Fruit fly (Drosophila melanogaster) whole organism, embryonic: ENCODE data around the gene mag.

ENCODE experiments used
- Asciz ChIP-seq: fragments of 200-800 bp; sonication (Bioruptor generic); optimal IDR thresholded peaks from 2 replicates; lab custom pipeline; 2017; ENCODE audit warnings: missing biosample characterization, mild to moderate bottlenecking, missing genetic modification characterization, missing genetic modification reagents
- B-H2 ChIP-seq: fragments of 200-800 bp; sonication (Bioruptor generic); optimal IDR thresholded peaks from 2 replicates; lab custom pipeline; 2018; ENCODE audit warnings: missing biosample characterization, mild to moderate bottlenecking, missing genetic modification characterization
- CG10147 ChIP-seq: fragments of 200-800 bp; sonication (Bioruptor generic); optimal IDR thresholded peaks from 2 replicates; lab custom pipeline; 2019; ENCODE audit warnings: missing biosample characterization, mild to moderate bottlenecking, missing genetic modification characterization, moderate library complexity
- CG1024 ChIP-seq: fragments of 200-800 bp; sonication (Bioruptor generic); IDR thresholded peaks from 2 replicates; pipeline ENCODE4 v1.3.6; 2022; ENCODE audit warnings: missing biosample characterization, missing genetic modification characterization
- CG11696 ChIP-seq: fragments of 200-800 bp; sonication (Bioruptor generic); IDR thresholded peaks from 2 replicates; pipeline ENCODE4 v1.3.6; 2022; ENCODE audit warnings: missing biosample characterization, missing genetic modification characterization
- CG12299 ChIP-seq: fragments of 200-800 bp; sonication (Bioruptor generic); optimal IDR thresholded peaks from 2 replicates; lab custom pipeline; 2018; ENCODE audit warnings: missing biosample characterization, mild to moderate bottlenecking, missing genetic modification characterization
- CG12391 ChIP-seq: fragments of 200-800 bp; sonication (Bioruptor generic); optimal IDR thresholded peaks from 3 replicates; lab custom pipeline; 2018; ENCODE audit warnings: missing biosample characterization, mild to moderate bottlenecking, missing genetic modification characterization, moderate library complexity
- CG12659 ChIP-seq: fragments of 200-800 bp; sonication (Bioruptor generic); optimal IDR thresholded peaks from 3 replicates; lab custom pipeline; 2017; ENCODE audit warnings: mild to moderate bottlenecking, missing biosample characterization, missing genetic modification reagents, missing genetic modification characterization
- CG13123 ChIP-seq: fragments of 200-800 bp; sonication (Bioruptor generic); optimal IDR thresholded peaks from 2 replicates; lab custom pipeline; 2016; ENCODE audit warnings: missing biosample characterization, missing genetic modification characterization
- CG13296 ChIP-seq: fragments of 200-800 bp; sonication (Bioruptor generic); optimal IDR thresholded peaks from 3 replicates; lab custom pipeline; 2018; ENCODE audit warnings: missing biosample characterization, mild to moderate bottlenecking, missing genetic modification characterization
- CG15601 ChIP-seq: fragments of 200-800 bp; sonication (Bioruptor generic); optimal IDR thresholded peaks from 3 replicates; lab custom pipeline; 2019; ENCODE audit warnings: missing biosample characterization, mild to moderate bottlenecking, missing genetic modification characterization, moderate library complexity
- CG17385 ChIP-seq: fragments of 200-800 bp; sonication (Bioruptor generic); optimal IDR thresholded peaks from 3 replicates; lab custom pipeline; 2018; ENCODE audit warnings: missing biosample characterization, mild to moderate bottlenecking, missing genetic modification characterization
- CG17568 ChIP-seq: fragments of 200-800 bp; sonication (Bioruptor generic); optimal IDR thresholded peaks from 2 replicates; lab custom pipeline; 2018; ENCODE audit warnings: missing biosample characterization, mild to moderate bottlenecking, missing genetic modification characterization, moderate library complexity
- CG17612 ChIP-seq: fragments of 200-800 bp; sonication (Bioruptor generic); IDR thresholded peaks from 2 replicates; pipeline ENCODE4 v1.3.6; 2022; ENCODE audit warnings: missing biosample characterization, missing genetic modification characterization
- CG3847 ChIP-seq: fragments of 200-800 bp; sonication (Bioruptor generic); IDR thresholded peaks from 2 replicates; pipeline ENCODE4 v1.3.6; 2022; ENCODE audit warnings: missing biosample characterization, missing genetic modification characterization
- CG3995 ChIP-seq: fragments of 200-800 bp; sonication (Bioruptor generic); optimal IDR thresholded peaks from 3 replicates; lab custom pipeline; 2016; ENCODE audit warnings: missing biosample characterization, missing genetic modification characterization
- CG4328 ChIP-seq: fragments of 200-800 bp; sonication (Bioruptor generic); optimal IDR thresholded peaks from 3 replicates; lab custom pipeline; 2017; ENCODE audit warnings: missing biosample characterization, missing genetic modification reagents, missing genetic modification characterization
- CG4617 ChIP-seq: fragments of 200-800 bp; sonication (Bioruptor generic); optimal IDR thresholded peaks from 3 replicates; lab custom pipeline; 2016; ENCODE audit warnings: missing biosample characterization, missing genetic modification characterization, borderline replicate concordance
- CG6854 ChIP-seq: fragments of 200-800 bp; sonication (Bioruptor generic); optimal IDR thresholded peaks from 3 replicates; lab custom pipeline; 2017; ENCODE audit warnings: missing biosample characterization, mild to moderate bottlenecking, missing genetic modification characterization
- CG8290 ChIP-seq, 3 experiments: fragments of 200-800 bp; sonication (Bioruptor generic); optimal IDR thresholded peaks; 2 replicates each; lab custom pipeline; 2016 to 2019; ENCODE audit warnings: missing biosample characterization in 3 of 3, missing genetic modification characterization in 3 of 3, mild to moderate bottlenecking in 2 of 3, moderate library complexity in 1 of 3
- CTCF ChIP-seq: fragments of 200-800 bp; sonication (Bioruptor generic); optimal IDR thresholded peaks from 2 replicates; lab custom pipeline; 2017; ENCODE audit warnings: missing biosample characterization, mild to moderate bottlenecking, missing genetic modification characterization, moderate library complexity
- Dad ChIP-seq: fragments of 200-800 bp; sonication (Bioruptor generic); optimal IDR thresholded peaks from 3 replicates; lab custom pipeline; 2016; ENCODE audit warnings: missing biosample characterization, missing genetic modification characterization
- Dfd ChIP-seq, 2 experiments: fragments of >200 bp; optimal IDR thresholded peaks; 2 replicates each; lab custom pipeline; 2017; ENCODE audit warnings: missing biosample characterization in 2 of 2, missing genetic modification characterization in 2 of 2
- E2f1 ChIP-seq: fragments of 200-800 bp; sonication (Bioruptor generic); IDR thresholded peaks from 2 replicates; pipeline ENCODE4 v1.3.6; 2022; ENCODE audit warnings: missing biosample characterization, missing genetic modification characterization
- Eip74EF ChIP-seq, 2 experiments: fragments of 200-800 bp in 1 of 2; fragments of >200 bp in 1 of 2; sonication (Bioruptor generic) in 1 of 2; optimal IDR thresholded peaks; 2 replicates each; lab custom pipeline; 2017 to 2019; ENCODE audit warnings: missing biosample characterization in 2 of 2, missing genetic modification characterization in 2 of 2, mild to moderate bottlenecking in 1 of 2, moderate library complexity in 1 of 2
- Gsc ChIP-seq: fragments of 200-800 bp; sonication (Bioruptor generic); IDR thresholded peaks from 2 replicates; pipeline ENCODE4 v1.3.6; 2022; ENCODE audit warnings: missing biosample characterization, missing genetic modification characterization
- Hr78 ChIP-seq, 2 experiments: fragments of 200-800 bp in 1 of 2; fragments of >200 bp in 1 of 2; sonication (Bioruptor generic) in 1 of 2; optimal IDR thresholded peaks; 2 replicates each; lab custom pipeline; 2017 to 2019; ENCODE audit warnings: missing biosample characterization in 2 of 2, missing genetic modification characterization in 2 of 2, mild to moderate bottlenecking in 1 of 2, moderate library complexity in 1 of 2
- Med ChIP-seq: fragments of 200-800 bp; sonication (Bioruptor generic); peaks from one replicate; lab custom pipeline; 2016; ENCODE audit warnings: missing biosample characterization, missing genetic modification characterization, mild to moderate bottlenecking, inconsistent platforms, moderate library complexity
- Meics ChIP-seq: fragments of 200-800 bp; sonication (Bioruptor generic); optimal IDR thresholded peaks from 2 replicates; lab custom pipeline; 2017; ENCODE audit warnings: missing biosample characterization, mild to moderate bottlenecking, missing genetic modification characterization
- NFAT ChIP-seq: fragments of 200-800 bp; sonication (Bioruptor generic); IDR thresholded peaks from 2 replicates; pipeline ENCODE4 v1.3.6; 2022; ENCODE audit warnings: missing biosample characterization, missing genetic modification characterization
- PHDP ChIP-seq: fragments of 200-800 bp; sonication (Bioruptor generic); optimal IDR thresholded peaks from 3 replicates; lab custom pipeline; 2018; ENCODE audit warnings: missing biosample characterization, mild to moderate bottlenecking, missing genetic modification characterization, moderate library complexity
- Six4 ChIP-seq: fragments of 200-800 bp; sonication (Bioruptor generic); optimal IDR thresholded peaks from 2 replicates; lab custom pipeline; 2016; ENCODE audit warnings: missing biosample characterization, missing genetic modification characterization
- Sox100B ChIP-seq: fragments of 200-800 bp; sonication (Bioruptor generic); optimal IDR thresholded peaks from 3 replicates; lab custom pipeline; 2018; ENCODE audit warnings: missing biosample characterization, mild to moderate bottlenecking, missing genetic modification characterization
- Vsx1 ChIP-seq: fragments of 200-800 bp; sonication (Bioruptor generic); optimal IDR thresholded peaks from 2 replicates; lab custom pipeline; 2017; ENCODE audit warnings: missing biosample characterization, mild to moderate bottlenecking, missing genetic modification characterization, missing genetic modification reagents
- ci ChIP-seq: fragments of 200-800 bp; sonication (Bioruptor generic); IDR thresholded peaks from 3 replicates; pipeline ENCODE4 v1.3.6; 2022; ENCODE audit warnings: missing biosample characterization, missing genetic modification characterization
- ewg ChIP-seq: fragments of 200-800 bp; sonication (Bioruptor generic); optimal IDR thresholded peaks from 3 replicates; lab custom pipeline; 2017; ENCODE audit warnings: mild to moderate bottlenecking, missing biosample characterization, missing genetic modification reagents, missing genetic modification characterization
- fd3F ChIP-seq: fragments of 200-800 bp; sonication (Bioruptor generic); optimal IDR thresholded peaks from 2 replicates; lab custom pipeline; 2018; ENCODE audit warnings: missing biosample characterization, mild to moderate bottlenecking, missing genetic modification characterization, moderate library complexity
- gsb-n ChIP-seq: fragments of 200-800 bp; sonication (Bioruptor generic); optimal IDR thresholded peaks from 3 replicates; lab custom pipeline; 2018; ENCODE audit warnings: missing biosample characterization, mild to moderate bottlenecking, missing genetic modification characterization
- hbn ChIP-seq: fragments of 200-800 bp; sonication (Bioruptor generic); IDR thresholded peaks from 2 replicates; pipeline ENCODE4 v1.3.6; 2022; ENCODE audit warnings: missing biosample characterization, missing genetic modification characterization; ENCODE audit not compliant: partially characterized antibody
- her ChIP-seq: fragments of 200-800 bp; sonication (Bioruptor generic); optimal IDR thresholded peaks from 2 replicates; lab custom pipeline; 2016; ENCODE audit warnings: missing biosample characterization, missing genetic modification characterization
- hkb ChIP-seq, 2 experiments: fragments of 200-800 bp in 1 of 2; fragments of >200 bp in 1 of 2; sonication (Bioruptor generic) in 1 of 2; IDR thresholded peaks in 1 of 2; optimal IDR thresholded peaks in 1 of 2; 2 replicates each; pipeline versions ENCODE4 v1.3.6 to Lab custom; 2017 to 2022; ENCODE audit warnings: missing biosample characterization in 1 of 2, missing genetic modification characterization in 1 of 2
- repo ChIP-seq: fragments of 200-800 bp; sonication (Bioruptor generic); optimal IDR thresholded peaks from 2 replicates; lab custom pipeline; 2016; ENCODE audit warnings: missing biosample characterization, missing genetic modification characterization
- salm ChIP-seq: fragments of 200-800 bp; sonication (Bioruptor generic); optimal IDR thresholded peaks from 2 replicates; lab custom pipeline; 2018; ENCODE audit warnings: missing biosample characterization, mild to moderate bottlenecking, missing genetic modification characterization
- sisA ChIP-seq: fragments of 200-800 bp; sonication (Bioruptor generic); IDR thresholded peaks from 2 replicates; pipeline ENCODE4 v1.3.6; 2022; ENCODE audit warnings: missing biosample characterization, missing genetic modification characterization
- stc ChIP-seq: fragments of 200-800 bp; sonication (Bioruptor generic); IDR thresholded peaks from 2 replicates; pipeline ENCODE4 v1.3.6; 2022; ENCODE audit warnings: missing biosample characterization, missing genetic modification characterization
- tap ChIP-seq: fragments of 200-800 bp; optimal IDR thresholded peaks from 3 replicates; lab custom pipeline; 2019; ENCODE audit warnings: missing biosample characterization, mild to moderate bottlenecking, missing genetic modification characterization, moderate library complexity
- tin ChIP-seq: fragments of 200-800 bp; sonication (Bioruptor generic); optimal IDR thresholded peaks from 3 replicates; lab custom pipeline; 2016; ENCODE audit warnings: missing biosample characterization, missing genetic modification characterization
- trem ChIP-seq: fragments of 200-800 bp; optimal IDR thresholded peaks from 3 replicates; lab custom pipeline; 2019; ENCODE audit warnings: missing biosample characterization, mild to moderate bottlenecking, missing genetic modification characterization, moderate library complexity
- unpg ChIP-seq: fragments of 200-800 bp; sonication (Bioruptor generic); optimal IDR thresholded peaks from 3 replicates; lab custom pipeline; 2018; ENCODE audit warnings: missing biosample characterization, mild to moderate bottlenecking, missing genetic modification characterization, moderate library complexity
- vvl ChIP-seq: fragments of 200-800 bp; sonication (Bioruptor generic); IDR thresholded peaks from 2 replicates; pipeline ENCODE4 v1.3.6; 2022; ENCODE audit warnings: missing biosample characterization, missing genetic modification characterization

Gene mag

DNA sequence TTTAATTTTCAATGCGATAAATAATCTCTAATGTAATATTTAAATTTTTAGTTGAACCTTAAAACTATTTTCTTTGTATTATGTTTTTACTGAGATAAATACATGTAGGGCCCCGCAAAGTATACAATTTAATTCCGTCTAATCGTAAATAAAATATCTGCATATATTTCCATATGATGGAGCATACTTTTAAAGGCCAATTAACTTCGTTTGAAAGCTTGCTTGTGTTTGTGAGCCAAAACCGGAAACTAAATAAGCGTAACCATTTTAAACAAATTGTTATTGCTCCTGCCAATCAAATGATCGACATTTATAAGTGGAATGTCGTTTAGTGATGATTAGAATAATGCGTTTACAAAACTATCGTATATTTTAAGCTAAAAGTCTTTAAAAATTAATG lies 49.7 kb upstream of the mag start (continued):
- TF ChIP-seq CG13296 (GFP tag; lab: Kevin White, UChicago), result peak; percentile 13
- peak; percentile 27 for TF ChIP-seq Sox100B (GFP tag; lab: Kevin White, UChicago)
- TF ChIP-seq vvl (GFP tag; lab: Robert Waterston, UW), result peak; percentile 61
- TF ChIP-seq NFAT (GFP tag; lab: Robert Waterston, UW), result no peak
- no peak for TF ChIP-seq repo
- no peak for TF ChIP-seq CG1024
- peak; percentile 24 for TF ChIP-seq B-H2 (GFP tag; lab: Kevin White, UChicago)
- TF ChIP-seq E2f1 (GFP tag; lab: Robert Waterston, UW), result no peak
- no peak for TF ChIP-seq CG15601 (tag; lab: Kevin White, UChicago)
- TF ChIP-seq her (GFP tag; lab: Kevin White, UChicago), result no peak
- TF ChIP-seq trem (tag; lab: Kevin White, UChicago), result no peak
- TF ChIP-seq CG6854 (GFP tag; lab: Kevin White, UChicago), result no peak
- TF ChIP-seq CG12299 (tag; lab: Kevin White, UChicago), result no peak
- peak; percentile 8 for TF ChIP-seq CG12659 (GFP tag; lab: Kevin White, UChicago)
- peak; percentile 42 for TF ChIP-seq unpg (GFP tag; lab: Kevin White, UChicago)
- TF ChIP-seq ewg (GFP tag; lab: Kevin White, UChicago), result no peak
- no peak for TF ChIP-seq CG4617 (GFP tag; lab: Kevin White, UChicago)
- peak; percentile 63 for TF ChIP-seq Med (GFP tag; lab: Kevin White, UChicago)
- peak; percentile 4 for TF ChIP-seq CG12391 (tag; lab: Kevin White, UChicago)
- TF ChIP-seq Eip74EF (GFP tag; optimal IDR thresholded peaks at IDR 0.05; lab: Kevin White, UChicago), result peak in 1 of 2 experiments; percentile 52
- peak; percentile 22 for TF ChIP-seq CG17385 (GFP tag; lab: Kevin White, UChicago)
- TF ChIP-seq CG8290 (GFP tag; optimal IDR thresholded peaks at IDR 0.05; lab: Kevin White, UChicago), result no peak
- TF ChIP-seq CG8290 (tag; optimal IDR thresholded peaks at IDR 0.05; lab: Kevin White, UChicago), result peak in 1 of 2 experiments; percentile 17
- no peak for TF ChIP-seq hkb (optimal IDR thresholded peaks at IDR 0.05; lab: Kevin White, UChicago)
- TF ChIP-seq hkb (GFP tag; IDR thresholded peaks at IDR 0.05; lab: Robert Waterston, UW), result 0 out of 2 replicates have a peak, but pooled peaks have one; percentile 20
- no peak for TF ChIP-seq CG3995 (GFP tag; lab: Kevin White, UChicago)
- no peak for TF ChIP-seq tap (tag; lab: Kevin White, UChicago)
- TF ChIP-seq sisA (GFP tag; lab: Robert Waterston, UW), result no peak
- peak; percentile 35 for TF ChIP-seq PHDP (tag; lab: Kevin White, UChicago)
- no peak for TF ChIP-seq CG3847 (GFP tag; lab: Robert Waterston, UW)
- no peak for TF ChIP-seq Gsc (GFP tag; lab: Robert Waterston, UW)
- TF ChIP-seq ci (GFP tag; lab: Robert Waterston, UW), result peak; percentile 7; the same call in 1 of the 3 replicates
- no peak for TF ChIP-seq Hr78 (GFP tag; optimal IDR thresholded peaks at IDR 0.05; lab: Kevin White, UChicago)
- TF ChIP-seq hbn (GFP tag; lab: Robert Waterston, UW), result no peak
- no peak for TF ChIP-seq Asciz (GFP tag; lab: Kevin White, UChicago)
- TF ChIP-seq salm (tag; lab: Kevin White, UChicago), result no peak
- TF ChIP-seq Meics (GFP tag; lab: Kevin White, UChicago), result peak; percentile 8
- peak; percentile 18 for TF ChIP-seq gsb-n (tag; lab: Kevin White, UChicago)
- no peak for TF ChIP-seq Six4 (GFP tag; lab: Kevin White, UChicago)
- no peak for TF ChIP-seq CG17612 (GFP tag; lab: Robert Waterston, UW)
- no peak for TF ChIP-seq Dad
- TF ChIP-seq fd3F (GFP tag; lab: Kevin White, UChicago), result no peak
- TF ChIP-seq CTCF (GFP tag; lab: Kevin White, UChicago), result no peak
- TF ChIP-seq CG10147 (GFP tag; lab: Kevin White, UChicago), result no peak
- no peak for TF ChIP-seq stc (GFP tag; lab: Robert Waterston, UW)
- TF ChIP-seq CG11696 (GFP tag; lab: Robert Waterston, UW), result no peak
- peak; percentile 100 for TF ChIP-seq Vsx1 (GFP tag; lab: Kevin White, UChicago)
- no peak for TF ChIP-seq CG4328 (GFP tag; lab: Kevin White, UChicago)
- TF ChIP-seq CG17568, result peak; percentile 23
- no peak for TF ChIP-seq CG13123 (GFP tag; lab: Kevin White, UChicago)
- no peak for TF ChIP-seq Dfd (GFP tag; optimal IDR thresholded peaks at IDR 0.05; lab: Kevin White, UChicago)
- no peak for TF ChIP-seq tin (GFP tag; lab: Kevin White, UChicago)
